Worm (Caenorhabditis elegans) whole organism, L4/young adult: ENCODE data around the gene flor-1.

ENCODE experiments used
- W03F9.2 ChIP-seq: fragments of 150-350 bp; optimal IDR thresholded peaks from 2 replicates; lab custom pipeline; 2014; ENCODE audit warnings: missing biosample characterization, missing genetic modification characterization
- dao-5 ChIP-seq: sonication (generic microtip); optimal IDR thresholded peaks from 2 replicates; lab custom pipeline; 2016; ENCODE audit warnings: missing genotype, missing genetic modification characterization, moderate library complexity, missing compliant biosample characterization

DNA sequence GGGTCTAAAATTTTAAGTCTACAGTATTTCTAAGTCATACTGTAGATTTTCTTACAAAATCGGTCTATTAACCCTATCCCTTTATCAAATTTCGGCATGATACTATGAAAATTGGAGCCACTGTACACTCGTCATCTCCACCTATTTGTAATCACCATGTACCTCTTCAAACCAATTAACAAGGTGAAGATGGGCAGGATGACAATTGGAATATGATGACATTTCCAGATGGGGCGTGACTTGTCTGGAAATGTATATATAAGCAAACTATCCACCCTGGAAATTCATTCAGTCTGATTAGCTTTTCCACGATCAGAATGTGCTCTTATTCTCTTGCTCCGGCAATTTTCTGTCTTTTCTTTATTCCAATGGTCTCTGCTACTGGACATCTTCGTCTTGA, 10.2 kb downstream of the flor-1 start, which contains the start of gene Y75B12A.2:
- no peak for TF ChIP-seq W03F9.2 (tag; lab: Kevin White, UChicago)
- TF ChIP-seq dao-5 (tag; lab: Kevin White, UChicago), result no peak
